Worm (Caenorhabditis elegans) whole organism, young adult: ENCODE measurements around the gene Y34F4.3.

Source experiments
- B0019.2 ChIP-seq: fragments of 200-800 bp; sonication (Bioruptor generic); conservative IDR thresholded peaks from 2 replicates; pipeline ENCODE4 v1.3.6; 2022; ENCODE audit warnings: missing genetic modification reagents, missing genetic modification characterization, missing compliant biosample characterization
- F10E7.11 ChIP-seq: sonication (generic microtip); optimal IDR thresholded peaks from 2 replicates; lab custom pipeline; 2017; ENCODE audit warnings: mild to moderate bottlenecking, missing genetic modification characterization, moderate library complexity, missing compliant biosample characterization
- F39B2.1 ChIP-seq: fragments of 200-800 bp; sonication (Bioruptor generic); IDR thresholded peaks from 2 replicates; pipeline ENCODE4 v1.3.6; 2022; ENCODE audit warnings: missing genetic modification reagents, missing genetic modification characterization, missing compliant biosample characterization
- F52B5.7 ChIP-seq: sonication (generic microtip); optimal IDR thresholded peaks from 2 replicates; lab custom pipeline; 2016; ENCODE audit warnings: mild to moderate bottlenecking, missing genetic modification characterization, missing compliant biosample characterization
- F57C9.4 ChIP-seq: sonication (generic microtip); optimal IDR thresholded peaks from 2 replicates; lab custom pipeline; 2017; ENCODE audit warnings: mild to moderate bottlenecking, missing genetic modification characterization, missing compliant biosample characterization
- T07F8.4 ChIP-seq: sonication (generic microtip); optimal IDR thresholded peaks from 2 replicates; lab custom pipeline; 2016; ENCODE audit warnings: mild to moderate bottlenecking, missing genetic modification characterization, moderate library complexity, missing compliant biosample characterization
- Y53G8AR.9 ChIP-seq: fragments of 200-800 bp; sonication (Bioruptor generic); conservative IDR thresholded peaks from 2 replicates; pipeline ENCODE4 v1.3.6; 2022; ENCODE audit warnings: missing genetic modification reagents, missing genetic modification characterization, missing compliant biosample characterization
- ZK185.1 ChIP-seq: sonication (generic microtip); optimal IDR thresholded peaks from 2 replicates; lab custom pipeline; 2016; ENCODE audit warnings: mild to moderate bottlenecking, missing genetic modification characterization, missing compliant biosample characterization; ENCODE audit not compliant: poor library complexity, severe bottlenecking
- akir-1 ChIP-seq: fragments of 200-800 bp; sonication (Bioruptor generic); optimal IDR thresholded peaks from 2 replicates; lab custom pipeline; 2018; ENCODE audit warnings: mild to moderate bottlenecking, missing genetic modification characterization, moderate library complexity, missing compliant biosample characterization
- attf-5 ChIP-seq: fragments of 200-800 bp; sonication (Bioruptor generic); optimal IDR thresholded peaks from 2 replicates; lab custom pipeline; 2018; ENCODE audit warnings: mild to moderate bottlenecking, missing genetic modification characterization, missing compliant biosample characterization
- bed-1 ChIP-seq: fragments of 200-800 bp; sonication (Bioruptor generic); IDR thresholded peaks from 2 replicates; pipeline ENCODE4 v1.3.6; 2022; ENCODE audit warnings: missing genetic modification reagents, missing genetic modification characterization, missing compliant biosample characterization
- ccch-3 ChIP-seq: fragments of 200-800 bp; sonication (Bioruptor generic); optimal IDR thresholded peaks from 2 replicates; lab custom pipeline; 2018; ENCODE audit warnings: mild to moderate bottlenecking, missing genetic modification characterization, missing compliant biosample characterization
- cebp-1 ChIP-seq, 2 experiments: fragments of 200-800 bp in 1 of 2; sonication (Bioruptor generic) in 1 of 2; sonication (generic microtip) in 1 of 2; IDR thresholded peaks in 1 of 2; optimal IDR thresholded peaks in 1 of 2; 2 replicates each; pipeline versions ENCODE4 v1.3.6 to Lab custom; 2017 to 2022; ENCODE audit warnings: missing compliant biosample characterization in 2 of 2, missing genetic modification characterization in 2 of 2, mild to moderate bottlenecking in 1 of 2, missing genetic modification reagents in 1 of 2, moderate library complexity in 1 of 2
- die-1 ChIP-seq: sonication (generic microtip); optimal IDR thresholded peaks from 2 replicates; lab custom pipeline; 2016; ENCODE audit warnings: missing genotype, mild to moderate bottlenecking, missing genetic modification characterization, missing compliant biosample characterization
- dox-1 ChIP-seq: fragments of 200-800 bp; sonication (Bioruptor generic); IDR thresholded peaks from 2 replicates; pipeline ENCODE4 v1.3.6; 2022; ENCODE audit warnings: missing genetic modification reagents, missing genetic modification characterization, missing compliant biosample characterization
- dpl-1 ChIP-seq: fragments of 150-350 bp; optimal IDR thresholded peaks from 2 replicates; lab custom pipeline; 2014; ENCODE audit warnings: missing biosample characterization, missing genetic modification reagents, missing genetic modification characterization
- egrh-3 ChIP-seq: fragments of 200-800 bp; sonication (Bioruptor generic); IDR thresholded peaks from 2 replicates; pipeline ENCODE4 v1.3.6; 2022; ENCODE audit warnings: missing genetic modification reagents, missing genetic modification characterization, missing compliant biosample characterization
- ets-4 ChIP-seq: fragments of 200-800 bp; sonication (Bioruptor generic); optimal IDR thresholded peaks from 2 replicates; lab custom pipeline; 2018; ENCODE audit warnings: mild to moderate bottlenecking, missing genetic modification characterization, missing compliant biosample characterization
- him-1 ChIP-seq: sonication (generic microtip); optimal IDR thresholded peaks from 2 replicates; lab custom pipeline; 2016; ENCODE audit warnings: missing genotype, missing genetic modification reagents, missing genetic modification characterization, missing compliant biosample characterization
- hlh-12 ChIP-seq: sonication (generic microtip); optimal IDR thresholded peaks from 2 replicates; lab custom pipeline; 2016; ENCODE audit warnings: missing genetic modification characterization, missing compliant biosample characterization
- hmg-1.2 ChIP-seq: fragments of 200-800 bp; sonication (Bioruptor generic); IDR thresholded peaks from 2 replicates; pipeline ENCODE4 v1.3.6; 2022; ENCODE audit warnings: missing genetic modification reagents, missing genetic modification characterization, missing compliant biosample characterization
- hrde-1 ChIP-seq: sonication (generic microtip); optimal IDR thresholded peaks from 2 replicates; lab custom pipeline; 2016; ENCODE audit warnings: missing genetic modification characterization, mild to moderate bottlenecking, missing compliant biosample characterization, moderate library complexity, missing genotype, missing genetic modification reagents, borderline replicate concordance
- hsf-1 ChIP-seq: fragments of 200-800 bp; sonication (Bioruptor generic); IDR thresholded peaks from 2 replicates; pipeline ENCODE4 v1.3.6; 2022; ENCODE audit warnings: missing genetic modification reagents, missing genetic modification characterization, missing compliant biosample characterization
- let-526 ChIP-seq: fragments of 200-800 bp; sonication (Bioruptor generic); IDR thresholded peaks from 2 replicates; pipeline ENCODE4 v1.3.6; 2022; ENCODE audit warnings: missing genetic modification reagents, missing genetic modification characterization, missing compliant biosample characterization
- lin-26 ChIP-seq: fragments of 200-800 bp; sonication (Bioruptor generic); IDR thresholded peaks from 2 replicates; pipeline ENCODE4 v1.3.6; 2022; ENCODE audit warnings: missing genetic modification reagents, missing genetic modification characterization, missing compliant biosample characterization
- lin-40 ChIP-seq: sonication (generic microtip); optimal IDR thresholded peaks from 2 replicates; lab custom pipeline; 2016; ENCODE audit warnings: missing genetic modification characterization, mild to moderate bottlenecking, missing compliant biosample characterization, missing genotype, missing genetic modification reagents
- madf-3 ChIP-seq: fragments of 200-800 bp; sonication (Bioruptor generic); IDR thresholded peaks from 2 replicates; pipeline ENCODE4 v1.3.6; 2022; ENCODE audit warnings: missing genetic modification reagents, missing genetic modification characterization, missing compliant biosample characterization
- madf-6 ChIP-seq: fragments of 200-800 bp; sonication (Bioruptor generic); IDR thresholded peaks from 2 replicates; pipeline ENCODE4 v1.3.6; 2022; ENCODE audit warnings: missing genetic modification reagents, missing genetic modification characterization, missing compliant biosample characterization
- madf-8 ChIP-seq: fragments of 200-800 bp; sonication (Bioruptor generic); conservative IDR thresholded peaks from 2 replicates; pipeline ENCODE4 v1.3.6; 2022; ENCODE audit warnings: missing genetic modification reagents, missing genetic modification characterization, missing compliant biosample characterization
- mcd-1 ChIP-seq: fragments of 200-800 bp; sonication (Bioruptor generic); IDR thresholded peaks from 2 replicates; pipeline ENCODE4 v1.3.6; 2022; ENCODE audit warnings: missing genetic modification reagents, missing genetic modification characterization, missing compliant biosample characterization
- nhr-179 ChIP-seq: sonication (generic microtip); optimal IDR thresholded peaks from 2 replicates; lab custom pipeline; 2016; ENCODE audit warnings: mild to moderate bottlenecking, missing genetic modification characterization, missing compliant biosample characterization
- pbrm-1 ChIP-seq: fragments of 200-800 bp; sonication (Bioruptor generic); IDR thresholded peaks from 2 replicates; pipeline ENCODE4 v1.3.6; 2022; ENCODE audit warnings: missing genetic modification reagents, missing genetic modification characterization, missing compliant biosample characterization
- pha-4 ChIP-seq: fragments of 150-350 bp; sonication (generic microtip); optimal IDR thresholded peaks from 2 replicates; lab custom pipeline; 2014; ENCODE audit warnings: missing biosample characterization, missing genetic modification reagents, missing genetic modification characterization
- tlf-1 ChIP-seq: fragments of 200-800 bp; sonication (Bioruptor generic); optimal IDR thresholded peaks from 2 replicates; lab custom pipeline; 2018; ENCODE audit warnings: mild to moderate bottlenecking, missing genetic modification characterization, missing compliant biosample characterization
- unc-130 ChIP-seq: sonication (generic microtip); optimal IDR thresholded peaks from 2 replicates; lab custom pipeline; 2016; ENCODE audit warnings: missing genetic modification reagents, missing genetic modification characterization, missing compliant biosample characterization
- xnd-1 ChIP-seq: sonication (generic microtip); optimal IDR thresholded peaks from 2 replicates; lab custom pipeline; 2016; ENCODE audit warnings: missing genotype, missing genetic modification reagents, missing genetic modification characterization, missing compliant biosample characterization
- zfh-2 ChIP-seq: fragments of 200-800 bp; sonication (Bioruptor generic); conservative IDR thresholded peaks from 2 replicates; pipeline ENCODE4 v1.3.6; 2022; ENCODE audit warnings: missing genetic modification reagents, missing genetic modification characterization, missing compliant biosample characterization
- ztf-28 ChIP-seq: fragments of 200-800 bp; sonication (Bioruptor generic); IDR thresholded peaks from 2 replicates; pipeline ENCODE4 v1.3.6; 2022; ENCODE audit warnings: missing genetic modification reagents, missing genetic modification characterization, missing compliant biosample characterization

The Y34F4.3 gene

DNA sequence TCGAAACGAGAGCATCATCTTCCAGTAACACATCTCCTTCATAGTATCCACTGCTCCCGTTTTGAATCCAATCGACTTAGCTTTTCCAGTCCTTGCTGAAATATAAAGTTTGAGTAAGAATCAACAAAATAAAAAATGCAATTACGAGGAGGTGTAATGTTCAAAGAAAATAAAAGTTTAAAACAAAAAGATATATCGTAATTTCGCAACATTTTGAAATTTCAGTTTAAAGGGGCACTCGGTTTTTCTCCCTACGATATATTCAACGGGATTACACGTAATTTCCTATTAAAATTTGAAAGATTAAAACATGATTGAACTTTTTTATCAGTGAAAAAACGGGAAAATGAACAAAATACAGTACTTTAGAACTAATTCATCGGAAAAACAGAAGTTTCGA is at the start of gene Y34F4.3:
Gene Y34F4.3 (minus strand): TSS at position 101 of the 400 bp plus-strand sequence.
- TF ChIP-seq ZK185.1 (no peak), F39B2.1 (no peak), dox-1 (GFP tag; lab: Robert Waterston, UW) (no peak)

DNA sequence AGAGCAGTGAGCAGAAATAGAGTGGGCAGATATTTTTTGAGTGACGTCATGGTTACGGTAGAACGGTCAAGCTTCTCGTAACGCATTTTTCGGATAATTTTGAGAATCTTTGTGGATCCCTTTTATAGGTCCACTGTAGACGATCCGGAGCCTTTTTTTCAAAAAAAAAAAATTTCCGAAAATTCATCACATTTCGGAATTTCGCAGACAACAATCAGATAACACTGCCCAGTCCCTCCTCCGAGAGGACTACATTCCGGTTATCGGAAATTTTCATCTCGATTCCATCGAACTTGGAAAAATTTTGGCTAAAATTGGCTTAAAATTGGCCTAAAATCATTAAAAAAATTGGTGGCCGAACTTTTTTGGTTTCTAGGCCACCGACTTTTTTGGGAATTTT is 44.0 kb upstream of the Y34F4.3 start, which contains the start of gene BE0003N10.6:
Gene BE0003N10.6 (minus strand): TSS at position 101 of the 400 bp plus-strand sequence.
- TF ChIP-seq hrde-1 (tag; lab: Kevin White, UChicago) = no peak
- TF ChIP-seq cebp-1 (GFP tag; IDR thresholded peaks at IDR 0.05; lab: Robert Waterston, UW) = no peak
- TF ChIP-seq cebp-1 (tag; optimal IDR thresholded peaks at IDR 0.05; lab: Kevin White, UChicago) = no peak
- no peak for TF ChIP-seq akir-1 (GFP tag; lab: Kevin White, UChicago)
- no peak for TF ChIP-seq let-526 (GFP tag; lab: Robert Waterston, UW)
- no peak for TF ChIP-seq die-1 (tag; lab: Kevin White, UChicago)
- no peak for TF ChIP-seq hmg-1.2 (GFP tag; lab: Robert Waterston, UW)

DNA sequence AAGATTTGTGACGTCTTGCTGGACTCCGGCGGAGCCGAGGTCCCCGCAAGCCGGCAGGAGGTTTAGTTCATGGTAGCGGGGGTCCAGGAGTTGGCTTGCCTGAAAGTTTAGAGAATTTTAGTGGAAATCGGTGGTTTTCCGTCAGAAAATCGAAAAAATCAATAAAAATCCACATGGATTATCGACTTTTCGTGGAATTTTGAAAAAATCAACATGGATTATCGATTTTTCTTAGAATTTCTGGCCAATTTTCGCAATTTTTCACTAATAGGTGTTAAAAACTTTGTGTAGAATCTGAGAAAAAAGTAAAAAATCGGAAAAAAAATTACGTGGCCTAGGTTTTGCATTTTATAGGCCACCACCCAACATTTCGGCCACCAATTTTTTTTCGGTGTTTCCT is 42.9 kb upstream of the Y34F4.3 start:
- TF ChIP-seq lin-40 (tag; lab: Kevin White, UChicago) = no peak
- TF ChIP-seq B0019.2 (GFP tag; lab: Robert Waterston, UW) = no peak
- TF ChIP-seq nhr-179 (tag; lab: Kevin White, UChicago) = no peak
- no peak for TF ChIP-seq F10E7.11 (tag; lab: Kevin White, UChicago)
- TF ChIP-seq F52B5.7 (tag; lab: Kevin White, UChicago) = no peak
- TF ChIP-seq, all 124 proteins: peak for 0

DNA sequence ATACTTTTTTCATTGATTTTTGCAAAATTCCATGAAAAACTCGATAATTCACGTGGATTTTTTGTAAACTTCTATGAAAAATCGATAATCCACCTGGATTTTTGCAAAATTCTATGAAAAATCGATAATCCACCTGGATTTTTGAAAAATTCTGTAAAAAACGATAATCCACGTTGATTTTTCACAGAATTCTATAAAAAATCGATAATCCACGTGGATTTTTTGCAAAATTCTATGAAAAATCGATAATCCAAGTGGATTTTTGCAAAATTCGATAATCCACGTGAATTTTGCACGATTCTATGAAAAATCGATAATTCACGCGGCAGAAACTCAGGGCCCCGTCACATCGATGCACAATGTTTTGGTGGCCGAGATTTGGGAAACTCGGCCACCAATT is 42.1 kb upstream of the Y34F4.3 start:
- TF ChIP-seq madf-3 (GFP tag; lab: Robert Waterston, UW) (no peak), dpl-1 (GFP tag; lab: Kevin White, UChicago) (no peak), egrh-3 (no peak), lin-40 (tag; lab: Kevin White, UChicago) (no peak), ets-4 (GFP tag; lab: Kevin White, UChicago) (no peak), hsf-1 (no peak), F57C9.4 (tag; lab: Kevin White, UChicago) (no peak)

DNA sequence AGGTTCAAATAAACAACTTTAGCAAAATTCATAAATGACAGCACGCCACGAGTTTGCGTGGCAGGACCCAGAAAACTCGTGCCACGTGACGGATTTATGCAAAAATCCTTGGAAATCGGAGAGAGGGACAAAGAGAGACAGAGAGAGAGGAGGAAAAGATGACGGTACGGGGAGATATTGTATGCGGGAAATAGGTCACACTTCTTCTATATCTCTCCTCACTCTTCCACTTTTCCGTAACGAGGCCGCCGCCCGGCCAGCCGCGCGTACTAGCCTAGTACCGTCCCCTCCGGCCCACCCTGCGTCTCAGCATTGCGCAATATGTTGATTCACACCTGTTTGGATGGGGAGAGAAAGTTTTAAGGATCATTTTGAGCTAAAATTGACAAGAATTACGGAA is 38.1 kb upstream of the Y34F4.3 start:
- TF ChIP-seq him-1 (tag; lab: Kevin White, UChicago) (no peak), Y53G8AR.9 (no peak), pbrm-1 (no peak), zfh-2 (GFP tag; lab: Robert Waterston, UW) (peak; percentile 55), lin-26 (GFP tag; lab: Robert Waterston, UW) (no peak), ccch-3 (GFP tag; lab: Kevin White, UChicago) (no peak), xnd-1 (tag; lab: Kevin White, UChicago) (no peak)

DNA sequence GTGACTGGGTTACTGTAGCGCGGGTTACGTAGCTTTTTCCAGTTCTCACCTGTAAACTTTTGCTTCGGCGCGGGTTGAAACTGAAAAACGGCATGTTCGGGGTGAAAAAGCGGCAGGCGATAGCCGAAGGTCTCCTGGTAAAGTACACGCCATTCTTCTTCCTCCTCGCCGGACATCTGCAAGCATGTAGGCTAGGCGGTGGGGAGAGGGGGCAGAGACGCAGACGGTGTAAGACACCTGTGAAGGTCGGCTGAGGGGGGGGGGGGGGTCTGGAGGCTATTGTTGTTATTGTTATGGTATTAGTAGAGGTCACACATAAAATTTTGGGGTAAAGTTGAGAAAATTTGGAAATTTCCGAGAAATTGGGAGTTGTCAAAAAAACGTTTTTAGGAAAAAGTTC is 37.1 kb upstream of the Y34F4.3 start, which contains the start of gene fbxo-11.2:
Gene fbxo-11.2 (minus strand): TSS at position 176 of the 400 bp plus-strand sequence.
- TF ChIP-seq pha-4 (tag; lab: Kevin White, UChicago) (no peak), cebp-1 (GFP tag; IDR thresholded peaks at IDR 0.05; lab: Robert Waterston, UW) (no peak), cebp-1 (tag; optimal IDR thresholded peaks at IDR 0.05; lab: Kevin White, UChicago) (peak; percentile 9), unc-130 (GFP tag; lab: Kevin White, UChicago) (no peak), ztf-28 (no peak), T07F8.4 (tag; lab: Kevin White, UChicago) (no peak), zfh-2 (GFP tag; lab: Robert Waterston, UW) (peak; percentile 88), egrh-3 (peak; percentile 80; the same call in 1 of the 2 replicates), madf-8 (GFP tag; lab: Robert Waterston, UW) (no peak), bed-1 (GFP tag; lab: Robert Waterston, UW) (no peak), madf-6 (no peak), F10E7.11 (tag; lab: Kevin White, UChicago) (no peak), dox-1 (GFP tag; lab: Robert Waterston, UW) (no peak), hlh-12 (tag; lab: Kevin White, UChicago) (no peak), hmg-1.2 (GFP tag; lab: Robert Waterston, UW) (peak; percentile 34; the same call in 1 of the 2 replicates), mcd-1 (GFP tag; lab: Robert Waterston, UW) (0 out of 2 replicates have a peak, but pooled peaks have one; percentile 21), attf-5 (GFP tag; lab: Kevin White, UChicago) (no peak), tlf-1 (GFP tag; lab: Kevin White, UChicago) (no peak)
